Worm (Caenorhabditis elegans): ENCODE measurements around the gene tag-290.

Gene tag-290

DNA sequence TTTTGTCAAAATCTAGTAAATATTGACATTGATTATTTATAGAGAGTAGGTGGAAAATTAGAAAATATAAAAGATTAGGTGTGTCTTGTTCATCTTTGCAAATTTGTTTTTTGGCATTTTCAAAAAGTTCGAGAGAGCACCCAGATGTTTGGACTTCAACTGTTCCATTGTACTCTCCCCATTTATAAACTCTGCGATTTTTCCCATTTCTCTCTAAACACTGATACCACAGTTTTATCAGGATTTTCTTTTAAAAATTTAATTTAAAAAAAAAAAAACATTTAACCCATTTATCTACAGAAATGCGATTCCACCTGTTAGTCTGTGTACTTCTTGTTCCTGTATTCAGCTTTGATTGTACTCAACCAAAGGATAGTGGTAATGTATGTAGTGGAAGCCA lies at the start of gene tag-290:
tag-290 (plus strand) TSS at position 301 of the 400 bp plus-strand sequence.
- no peak for TF ChIP-seq dao-5 (tag; optimal IDR thresholded peaks at IDR 0.05)

DNA sequence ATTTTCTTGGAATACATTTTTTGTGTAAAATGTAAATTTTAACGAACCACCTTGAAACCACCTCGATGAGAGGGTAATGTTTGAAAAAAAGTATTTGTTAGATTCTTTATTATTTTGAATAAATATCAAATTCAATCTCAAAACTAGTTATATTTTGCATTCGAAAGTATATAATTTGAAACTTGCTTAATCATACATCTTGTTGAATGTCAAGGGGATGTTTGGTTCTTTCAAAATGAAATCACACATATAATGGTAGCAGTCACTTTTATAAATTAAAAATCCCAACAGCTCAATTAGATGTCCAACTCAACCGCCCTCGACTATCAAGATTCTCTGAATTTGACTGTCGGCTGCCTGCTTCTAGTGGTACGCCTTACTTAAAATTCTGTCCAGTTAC lies 48.5 kb upstream of the tag-290 start, which contains the start of gene srx-87:
srx-87 (plus strand) TSS at position 301 of the 400 bp plus-strand sequence.
- TF ChIP-seq him-1 (tag; optimal IDR thresholded peaks at IDR 0.05) (no peak), dao-5 (tag; optimal IDR thresholded peaks at IDR 0.05) (no peak), W03F9.2 (tag; optimal IDR thresholded peaks at IDR 0.05) (no peak)

DNA sequence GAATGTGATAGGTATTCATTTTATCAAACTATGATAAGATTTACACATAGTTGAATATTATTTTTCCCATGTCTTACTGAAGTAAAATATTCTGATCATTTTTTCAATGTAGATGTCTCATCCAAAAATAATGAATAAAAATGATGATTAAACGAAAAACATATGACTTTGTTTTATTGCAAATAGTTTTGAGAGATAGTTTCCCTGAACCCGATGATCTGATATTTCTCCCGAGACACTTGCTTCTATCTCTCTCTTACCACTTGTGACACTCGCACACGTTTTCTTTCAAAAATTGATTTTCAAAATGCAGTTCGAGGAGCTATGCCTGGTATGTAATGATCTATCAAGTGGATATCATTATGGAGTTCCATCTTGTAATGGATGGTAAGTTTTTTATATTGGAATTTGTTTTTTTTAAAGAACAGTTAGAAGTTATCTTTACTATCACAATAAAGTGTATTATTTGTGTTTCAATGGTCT lies 42.9 kb upstream of the tag-290 start, which contains the start of the genes nhr-101 and pms-2:
nhr-101 (plus strand) TSS at position 308 of the 483 bp plus-strand sequence.
pms-2 (minus strand) TSS at position 433 of the 483 bp plus-strand sequence.
- TF ChIP-seq dao-5 (tag; optimal IDR thresholded peaks at IDR 0.05) (no peak), him-1 (tag; optimal IDR thresholded peaks at IDR 0.05) (no peak), W03F9.2 (tag; optimal IDR thresholded peaks at IDR 0.05) (no peak)

DNA sequence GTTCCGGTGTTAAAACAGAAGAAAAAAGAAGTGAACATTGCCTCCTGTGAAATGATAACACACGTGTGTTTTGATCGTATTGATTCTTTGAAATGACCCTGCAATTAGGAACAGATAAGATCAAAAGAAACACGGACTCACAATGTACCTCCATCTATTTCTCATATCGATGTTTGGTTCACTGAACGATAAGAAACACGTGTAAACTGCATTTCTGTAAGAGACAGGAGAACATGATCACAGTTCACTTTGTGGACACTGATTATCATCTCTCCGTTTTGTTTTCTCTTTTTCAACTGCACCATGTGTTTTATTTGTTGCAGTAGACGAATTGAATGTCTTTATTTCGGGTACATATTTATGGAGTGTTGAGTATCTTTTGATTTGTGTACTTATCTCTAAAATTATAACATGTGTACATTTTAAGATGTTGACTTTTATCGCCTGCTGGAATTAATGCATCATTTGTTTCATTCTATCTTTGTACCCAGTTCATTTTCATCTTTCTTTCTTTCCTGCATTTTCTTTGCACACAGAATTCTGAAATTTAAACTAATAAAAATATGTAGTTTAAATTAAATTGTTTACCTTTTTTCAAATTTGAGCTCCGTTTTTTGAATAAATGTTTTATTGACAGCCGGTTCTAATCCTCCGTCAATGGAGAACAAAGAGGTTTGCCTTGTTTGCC lies 40.2 kb upstream of the tag-290 start, which contains the start of the genes H12C20.7 and nhr-68:
H12C20.7 (minus strand) TSS at position 188 of the 688 bp plus-strand sequence.
nhr-68 (plus strand) TSS at position 638 of the 688 bp plus-strand sequence.
- TF ChIP-seq him-1 (tag; optimal IDR thresholded peaks at IDR 0.05) = no peak
- TF ChIP-seq W03F9.2 (tag; optimal IDR thresholded peaks at IDR 0.05) = peak; percentile 60

DNA sequence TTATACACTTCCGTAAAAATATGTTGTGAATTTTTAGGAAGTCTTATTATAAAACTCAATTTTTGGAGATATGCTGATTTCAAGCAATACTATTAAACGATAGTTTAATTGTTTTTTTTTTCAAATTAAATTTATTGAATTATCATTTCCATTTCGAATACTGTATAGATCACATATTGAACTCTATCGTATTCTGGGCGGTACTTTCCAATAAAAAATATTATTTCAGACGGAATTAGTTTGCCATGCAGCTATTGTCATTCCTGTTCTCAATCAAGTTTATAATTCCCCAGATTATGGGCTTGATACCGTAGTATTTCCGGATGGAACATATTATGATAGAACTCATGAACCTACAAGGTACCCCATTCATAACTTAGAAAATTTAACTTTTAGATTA lies 38.5 kb upstream of the tag-290 start:
- TF ChIP-seq dao-5 (tag; optimal IDR thresholded peaks at IDR 0.05) = no peak
- TF ChIP-seq W03F9.2 (tag; optimal IDR thresholded peaks at IDR 0.05) = no peak
- no peak for TF ChIP-seq him-1 (tag; optimal IDR thresholded peaks at IDR 0.05)

DNA sequence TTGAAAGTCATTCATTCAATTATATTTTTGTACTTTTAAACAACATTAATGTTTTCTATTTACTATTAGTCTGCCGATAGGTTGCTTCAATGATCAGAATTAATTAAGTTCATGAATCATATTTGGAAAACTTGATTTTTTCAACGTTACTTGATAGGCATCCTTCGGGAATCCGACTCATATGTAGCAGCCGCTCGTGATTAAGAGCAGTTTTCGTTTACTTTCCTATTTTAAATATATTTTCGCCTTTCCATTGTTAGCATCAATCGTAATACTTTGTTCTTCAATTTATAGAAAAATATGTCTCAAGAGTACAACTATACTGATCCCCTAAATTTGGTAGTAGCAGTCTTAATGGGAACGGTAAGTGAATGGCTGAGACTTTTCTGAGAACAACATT lies 32.3 kb upstream of the tag-290 start, which contains the start of gene srx-90:
srx-90 (plus strand) TSS at position 301 of the 400 bp plus-strand sequence.
- TF ChIP-seq dao-5 (tag; optimal IDR thresholded peaks at IDR 0.05) = no peak
- TF ChIP-seq him-1 (tag; optimal IDR thresholded peaks at IDR 0.05) = no peak
- no peak for TF ChIP-seq W03F9.2 (tag; optimal IDR thresholded peaks at IDR 0.05)

DNA sequence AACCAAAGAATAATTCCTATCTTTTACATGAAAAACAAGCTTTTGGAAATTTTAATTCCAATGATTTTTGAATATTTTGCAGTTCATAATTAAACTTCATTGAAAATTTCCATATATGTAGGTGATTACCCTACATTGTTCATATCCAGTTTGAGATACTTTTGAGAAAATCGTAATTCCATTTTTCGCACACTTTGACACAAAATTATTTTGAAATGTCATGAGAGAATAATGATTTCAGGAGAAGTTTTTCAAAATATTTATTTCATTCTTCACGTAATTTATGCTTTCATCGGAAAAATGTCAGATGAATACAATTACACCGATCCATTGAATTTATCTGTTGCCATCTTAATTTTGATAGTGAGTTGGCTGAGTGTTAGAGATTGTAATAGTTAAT lies 29.9 kb upstream of the tag-290 start, which contains the start of gene srx-88:
srx-88 (plus strand) TSS at position 301 of the 400 bp plus-strand sequence.
- TF ChIP-seq him-1 (tag; optimal IDR thresholded peaks at IDR 0.05) = no peak
- TF ChIP-seq dao-5 (tag; optimal IDR thresholded peaks at IDR 0.05) = no peak
- no peak for TF ChIP-seq W03F9.2 (tag; optimal IDR thresholded peaks at IDR 0.05)

DNA sequence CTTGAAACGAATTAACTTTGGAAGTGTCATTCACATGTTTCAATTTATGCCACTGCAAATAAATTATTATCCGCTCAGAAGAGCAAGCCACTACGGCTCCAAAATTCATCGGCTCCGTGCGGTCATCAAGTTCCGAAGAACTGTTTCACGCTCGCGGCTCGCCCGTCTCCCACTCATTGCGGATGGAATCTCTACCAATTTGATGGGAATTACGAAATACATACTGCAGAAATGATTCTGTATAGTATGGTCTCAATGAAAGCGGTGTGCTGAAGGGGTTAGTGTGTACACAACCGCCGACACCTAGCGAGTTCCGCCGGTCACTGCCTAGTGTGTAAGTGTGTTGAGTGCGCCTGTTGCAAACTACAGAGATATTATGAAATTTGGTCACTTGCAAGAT lies 28.0 kb upstream of the tag-290 start:
- no peak for TF ChIP-seq him-1 (tag; optimal IDR thresholded peaks at IDR 0.05)
- TF ChIP-seq W03F9.2 (tag; optimal IDR thresholded peaks at IDR 0.05) = no peak
- no peak for TF ChIP-seq dao-5 (tag; optimal IDR thresholded peaks at IDR 0.05)

DNA sequence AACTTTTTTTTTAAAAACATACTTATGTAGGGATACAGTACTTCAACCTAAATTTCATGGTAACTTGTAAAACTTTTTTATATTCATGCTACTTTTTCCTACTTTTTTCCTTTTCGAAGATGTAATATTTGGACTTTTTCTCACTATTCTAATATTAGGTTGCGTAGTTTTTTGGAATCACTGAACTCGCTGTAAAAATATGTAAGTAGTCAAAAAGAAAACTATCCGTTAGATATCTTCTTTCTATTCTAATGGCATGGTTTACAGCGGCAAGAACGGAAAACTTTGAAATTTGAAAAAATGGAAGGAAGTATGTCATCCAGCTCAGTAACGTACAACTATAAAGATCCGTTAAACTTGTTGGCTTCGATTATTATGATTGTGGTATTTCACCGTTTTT lies 23.7 kb upstream of the tag-290 start, which contains the start of gene srx-82:
srx-82 (plus strand) TSS at position 301 of the 400 bp plus-strand sequence.
- TF ChIP-seq W03F9.2 (tag; optimal IDR thresholded peaks at IDR 0.05) (no peak), dao-5 (tag; optimal IDR thresholded peaks at IDR 0.05) (no peak), him-1 (tag; optimal IDR thresholded peaks at IDR 0.05) (no peak)

DNA sequence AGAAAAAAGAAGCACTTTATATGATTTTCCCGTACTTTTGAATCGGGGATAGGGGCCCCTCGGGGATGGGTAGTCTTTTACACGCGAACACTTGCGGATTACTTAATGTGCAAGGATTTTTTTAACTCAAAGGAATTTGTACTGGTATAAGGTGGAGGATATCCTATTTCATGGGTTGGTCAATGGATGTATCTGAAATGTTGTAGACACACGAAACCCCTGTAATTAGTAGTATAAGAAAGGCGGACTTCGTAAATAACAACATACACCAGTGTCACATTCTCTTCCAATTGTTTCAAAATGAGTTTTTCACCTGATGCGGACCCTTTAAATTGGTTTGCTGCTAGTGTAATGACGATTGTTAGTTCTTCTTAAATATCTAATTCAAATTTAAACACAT lies 19.7 kb upstream of the tag-290 start, which contains the start of gene srx-80:
srx-80 (plus strand) TSS at position 301 of the 400 bp plus-strand sequence.
- no peak for TF ChIP-seq W03F9.2 (tag; optimal IDR thresholded peaks at IDR 0.05)
- TF ChIP-seq dao-5 (tag; optimal IDR thresholded peaks at IDR 0.05) = no peak
- TF ChIP-seq him-1 (tag; optimal IDR thresholded peaks at IDR 0.05) = no peak

DNA sequence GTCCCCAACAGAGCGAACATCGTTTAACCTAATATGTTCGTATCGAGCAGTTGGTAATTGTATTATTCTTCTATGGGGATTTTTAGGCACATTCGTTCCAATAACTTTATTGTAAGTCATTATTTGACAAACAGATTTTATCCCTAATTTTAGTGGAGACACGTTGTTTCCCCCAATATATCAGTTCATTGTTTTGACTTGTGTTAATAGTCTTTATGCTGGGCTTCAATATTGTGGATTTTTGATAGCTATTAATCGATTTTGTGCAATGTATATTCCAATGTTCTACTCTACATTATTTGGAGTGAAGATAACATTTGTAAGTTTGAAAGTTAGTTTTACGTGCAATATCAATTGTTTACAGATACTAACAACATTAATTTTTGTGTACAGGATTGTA lies 19.2 kb upstream of the tag-290 start:
- TF ChIP-seq W03F9.2 (tag; optimal IDR thresholded peaks at IDR 0.05) (no peak), dao-5 (tag; optimal IDR thresholded peaks at IDR 0.05) (no peak), him-1 (tag; optimal IDR thresholded peaks at IDR 0.05) (no peak)

DNA sequence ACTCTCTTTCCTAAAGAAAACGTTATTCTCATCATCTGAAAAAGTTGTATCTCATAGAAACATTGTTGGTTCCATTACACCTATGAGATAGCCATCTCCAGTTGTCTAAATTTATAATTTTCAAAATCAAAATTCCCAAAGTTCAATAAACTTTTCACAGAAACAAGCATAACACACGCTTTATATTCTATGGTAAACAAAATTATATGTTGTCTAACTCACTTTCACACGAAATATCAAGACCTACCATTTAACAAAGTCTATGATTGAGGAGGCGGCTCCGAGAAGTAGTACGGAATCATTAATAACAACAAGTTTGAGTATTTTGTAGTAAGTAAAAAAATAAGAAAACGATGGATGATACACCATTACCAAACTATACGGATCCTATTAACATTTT lies 14.3 kb upstream of the tag-290 start, which contains the start of gene srx-84:
srx-84 (plus strand) TSS at position 301 of the 400 bp plus-strand sequence.
- TF ChIP-seq W03F9.2 (tag; optimal IDR thresholded peaks at IDR 0.05) (no peak), dao-5 (tag; optimal IDR thresholded peaks at IDR 0.05) (no peak), him-1 (tag; optimal IDR thresholded peaks at IDR 0.05) (no peak)

DNA sequence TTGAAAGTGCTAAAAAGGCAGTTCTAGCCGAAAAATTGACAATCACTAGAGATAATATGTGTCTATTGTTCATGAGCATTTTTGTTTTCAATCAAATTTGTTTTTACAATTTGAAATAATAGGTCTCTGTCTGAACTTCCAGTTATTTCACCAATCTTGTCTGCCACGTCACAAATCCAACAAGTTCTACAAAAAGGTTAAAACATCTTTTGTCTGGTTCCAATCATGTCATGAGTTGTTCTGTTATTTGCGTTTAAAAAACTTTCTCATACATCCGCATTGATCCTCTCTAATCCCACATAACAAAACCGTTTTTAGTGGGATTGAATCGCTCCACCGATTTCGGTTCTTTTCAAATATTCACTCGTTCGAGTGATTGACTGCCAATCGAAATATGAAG lies 12.3 kb upstream of the tag-290 start, which contains the start of gene F35B12.9:
F35B12.9 (plus strand) TSS at position 372 of the 400 bp plus-strand sequence.
- no peak for TF ChIP-seq dao-5 (tag; optimal IDR thresholded peaks at IDR 0.05)
- no peak for TF ChIP-seq W03F9.2 (tag; optimal IDR thresholded peaks at IDR 0.05)

DNA sequence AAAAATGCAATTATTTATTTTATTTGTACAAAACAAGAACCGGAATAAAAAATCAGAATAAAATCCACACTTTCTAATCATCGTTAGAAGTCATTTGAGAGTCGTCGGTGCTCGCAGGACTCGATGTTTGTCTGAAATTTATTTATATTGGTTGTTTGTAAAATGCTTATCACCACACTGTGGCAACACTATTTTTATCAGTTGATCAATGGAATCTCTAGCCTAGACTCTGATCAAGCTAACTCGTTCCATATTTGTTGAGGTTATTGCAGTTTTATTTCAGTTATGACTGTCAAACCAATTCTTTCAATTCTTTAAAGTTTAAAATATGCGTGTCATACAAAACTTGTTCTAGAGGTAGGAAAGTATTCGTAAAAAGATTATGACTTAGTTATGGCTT lies 8.6 kb upstream of the tag-290 start, which contains the start of gene dhs-20:
dhs-20 (minus strand) TSS at position 80 of the 400 bp plus-strand sequence.
- no peak for TF ChIP-seq dao-5 (tag; optimal IDR thresholded peaks at IDR 0.05)
- no peak for TF ChIP-seq W03F9.2 (tag; optimal IDR thresholded peaks at IDR 0.05)
- no peak for TF ChIP-seq him-1 (tag; optimal IDR thresholded peaks at IDR 0.05)

Measured in whole organism, L4/young adult.